Fruit fly (Drosophila melanogaster): Measurements from ENCODE around the gene PolD1.

The PolD1 gene

DNA sequence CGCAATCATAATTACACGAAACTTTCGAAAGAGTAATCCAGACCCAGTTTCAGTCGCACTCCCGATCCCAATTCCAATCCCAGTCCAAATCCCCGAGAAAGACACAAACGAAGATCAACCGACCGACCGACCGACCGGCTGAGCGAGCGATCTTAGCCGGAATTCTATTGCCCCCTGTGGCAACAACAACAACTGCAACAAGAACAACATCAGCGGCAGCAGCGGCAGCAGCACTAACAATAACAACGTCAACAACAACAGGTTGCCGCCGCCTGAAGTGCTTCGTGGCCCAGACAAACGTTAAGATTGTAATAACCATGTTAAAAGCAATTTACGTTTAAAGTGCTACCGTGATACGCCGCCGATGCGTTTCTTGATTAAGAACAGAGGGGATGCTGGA is 31.1 kb upstream of the PolD1 start:
- peak; percentile 91 for TF ChIP-seq CG4360 (GFP tag; IDR thresholded peaks at IDR 0.05)
- no peak for TF ChIP-seq gsb-n (tag; optimal IDR thresholded peaks at IDR 0.05)
- TF ChIP-seq zen (tag; optimal IDR thresholded peaks at IDR 0.05) = peak; percentile 40
- peak in 1 of 3 experiments; percentile 17 for TF ChIP-seq Stat92E (GFP tag; optimal IDR thresholded peaks at IDR 0.05)
- TF ChIP-seq D (optimal IDR thresholded peaks at IDR 0.05) = peak; percentile 59
- TF ChIP-seq D (GFP tag; optimal IDR thresholded peaks at IDR 0.05) = no peak
- TF ChIP-seq maf-S (GFP tag; optimal IDR thresholded peaks at IDR 0.05) = no peak
- no peak for TF ChIP-seq prd (optimal IDR thresholded peaks at IDR 0.05)
- TF ChIP-seq prd (GFP tag; IDR thresholded peaks at IDR 0.05) = peak; percentile 48; the same call in 1 of the 3 replicates

DNA sequence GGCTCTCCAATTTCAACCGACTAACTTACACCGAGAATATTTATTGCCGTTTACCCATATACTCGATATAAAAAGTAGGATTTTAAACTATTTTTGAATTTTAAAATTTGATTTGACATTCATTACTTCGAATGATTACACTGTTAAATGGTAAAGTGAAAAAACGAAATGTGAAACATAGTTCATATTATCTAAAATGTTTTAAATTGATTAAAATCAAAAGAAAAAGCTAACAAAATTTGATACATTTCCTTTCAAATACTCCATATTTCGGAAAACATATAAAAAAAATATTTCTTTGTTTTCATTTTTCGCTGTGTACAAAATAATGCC is 30.6 kb upstream of the PolD1 start:
- TF ChIP-seq CG18262 (tag; optimal IDR thresholded peaks at IDR 0.05) (peak; percentile 52), CG10267 (tag; optimal IDR thresholded peaks at IDR 0.05) (peak; percentile 43), bab2 (GFP tag; optimal IDR thresholded peaks at IDR 0.05) (no peak), sens (GFP tag) (peak; percentile 58), D19A (tag; optimal IDR thresholded peaks at IDR 0.05) (peak; percentile 10), Blimp-1 (GFP tag; optimal IDR thresholded peaks at IDR 0.05) (peak; percentile 30), CG14710 (tag; optimal IDR thresholded peaks at IDR 0.05) (peak; percentile 36), CG34224 (GFP tag; IDR thresholded peaks at IDR 0.05; ENCODE audit: partially characterized antibody) (no peak), CG2120 (GFP tag; optimal IDR thresholded peaks at IDR 0.05) (no peak), cad (GFP tag; optimal IDR thresholded peaks at IDR 0.05) (no peak), CG7271 (tag; optimal IDR thresholded peaks at IDR 0.05) (peak; percentile 19), zen (tag; optimal IDR thresholded peaks at IDR 0.05) (peak; percentile 55), btn (GFP tag; optimal IDR thresholded peaks at IDR 0.05) (no peak), CG2712 (tag; optimal IDR thresholded peaks at IDR 0.05) (peak; percentile 38), gem (tag; optimal IDR thresholded peaks at IDR 0.05) (peak; percentile 27), her (GFP tag; optimal IDR thresholded peaks at IDR 0.05) (no peak), CG10979 (tag; optimal IDR thresholded peaks at IDR 0.05) (peak; percentile 2), CG17361 (GFP tag; IDR thresholded peaks at IDR 0.05) (0 out of 3 replicates have a peak, but pooled peaks have one; percentile 26), chinmo (GFP tag; IDR thresholded peaks at IDR 0.05; ENCODE audit: partially characterized antibody) (no peak), CG17829 (tag; optimal IDR thresholded peaks at IDR 0.05) (peak; percentile 20), prd (optimal IDR thresholded peaks at IDR 0.05) (no peak), prd (GFP tag; IDR thresholded peaks at IDR 0.05) (peak; percentile 48; the same call in 1 of the 3 replicates), hth (optimal IDR thresholded peaks at IDR 0.05) (no peak), Xrp1 (GFP tag; IDR thresholded peaks at IDR 0.05) (peak; percentile 32; the same call in 1 of the 2 replicates), lola (GFP tag; optimal IDR thresholded peaks at IDR 0.05) (peak in 1 of 3 experiments; percentile 19), dmrt11E (tag; optimal IDR thresholded peaks at IDR 0.05) (peak; percentile 37)

DNA sequence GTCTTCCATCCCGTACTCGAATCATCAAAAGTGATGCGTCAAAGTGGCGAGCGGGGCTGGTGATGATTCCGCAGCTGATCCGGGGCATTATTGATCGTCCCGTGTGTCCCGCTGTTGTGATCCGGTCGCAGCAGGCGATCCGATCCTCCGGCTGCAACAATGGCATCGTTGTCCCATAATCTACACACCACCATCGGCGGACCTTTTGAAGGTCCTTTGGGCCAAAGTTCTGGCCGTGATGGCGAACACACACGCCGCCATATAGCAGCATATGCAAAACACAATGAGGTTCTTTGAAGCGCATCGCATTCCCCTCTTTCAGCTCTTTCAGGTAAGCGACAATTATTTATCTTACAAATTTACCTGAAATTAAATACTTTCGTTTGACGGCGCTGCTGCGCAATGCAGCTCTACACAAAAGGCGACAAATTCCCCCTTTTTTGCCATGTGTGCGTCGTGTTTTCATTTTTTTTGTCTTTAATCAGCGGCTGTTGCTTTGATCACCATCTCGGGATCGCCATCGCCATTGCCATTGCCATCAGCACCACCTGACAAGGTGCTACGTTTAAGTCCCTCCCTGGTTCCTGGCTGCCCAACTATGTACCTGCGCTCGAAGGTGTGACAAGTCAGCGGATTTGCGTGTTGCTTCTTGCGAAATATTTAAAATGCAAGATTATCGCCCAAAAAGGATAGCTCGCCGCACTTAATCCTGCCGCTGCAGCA is 30.1 kb upstream of the PolD1 start:
- TF ChIP-seq D (optimal IDR thresholded peaks at IDR 0.05) (peak; percentile 94), D (GFP tag; optimal IDR thresholded peaks at IDR 0.05) (no peak), pita (GFP tag; optimal IDR thresholded peaks at IDR 0.05) (no peak), Ets65A (GFP tag) (peak; percentile 3), CG15479 (GFP tag; optimal IDR thresholded peaks at IDR 0.05) (peak; percentile 77), Doc3 (GFP tag; IDR thresholded peaks at IDR 0.05; ENCODE audit: partially characterized antibody) (0 out of 3 replicates have a peak, but pooled peaks have one; percentile 29), CG10321 (GFP tag; IDR thresholded peaks at IDR 0.05) (no peak), HLH3B (GFP tag; IDR thresholded peaks at IDR 0.05) (no peak), tll (GFP tag; optimal IDR thresholded peaks at IDR 0.05) (peak in 1 of 2 experiments; percentile 85), Asciz (GFP tag; optimal IDR thresholded peaks at IDR 0.05) (no peak)
